Worm (Caenorhabditis elegans) whole organism, L2 larva: ENCODE data around the gene F21C10.10.

Experiments used
- R02D3.7 ChIP-seq: fragments of 150-350 bp; optimal IDR thresholded peaks from 2 replicates; lab custom pipeline; 2014; ENCODE audit warnings: missing biosample characterization, missing genetic modification characterization
- alr-1 ChIP-seq: fragments of 150-350 bp; optimal IDR thresholded peaks from 2 replicates; lab custom pipeline; 2014; ENCODE audit warnings: missing biosample characterization, missing genetic modification characterization
- ama-1 ChIP-seq: fragments of 150-350 bp; optimal IDR thresholded peaks from 2 replicates; lab custom pipeline; 2018; ENCODE audit warnings: inconsistent platforms
- elt-3 ChIP-seq: sonication (generic microtip); optimal IDR thresholded peaks from 2 replicates; lab custom pipeline; 2017; ENCODE audit warnings: missing biosample characterization, missing genetic modification characterization
- lin-39 ChIP-seq: fragments of 150-350 bp; optimal IDR thresholded peaks from 2 replicates; lab custom pipeline; 2014; ENCODE audit warnings: missing biosample characterization, missing genetic modification reagents, missing genetic modification characterization
- lsy-2 ChIP-seq, 2 experiments: fragments of 150-350 bp in 1 of 2; sonication (generic microtip) in 1 of 2; optimal IDR thresholded peaks; 2 replicates each; lab custom pipeline; 2014 to 2017; ENCODE audit warnings: missing biosample characterization in 2 of 2, missing genetic modification characterization in 2 of 2
- mab-5 ChIP-seq: fragments of 150-350 bp; optimal IDR thresholded peaks from 2 replicates; lab custom pipeline; 2014; ENCODE audit warnings: missing biosample characterization, missing genetic modification characterization
- nhr-11 ChIP-seq: fragments of 150-350 bp; optimal IDR thresholded peaks from 2 replicates; lab custom pipeline; 2014; ENCODE audit warnings: missing biosample characterization, missing genetic modification characterization
- nhr-23 ChIP-seq: fragments of 150-350 bp; optimal IDR thresholded peaks from 2 replicates; lab custom pipeline; 2014; ENCODE audit warnings: missing biosample characterization, missing genetic modification reagents, missing genetic modification characterization
- skn-1 ChIP-seq: sonication (generic microtip); optimal IDR thresholded peaks from 2 replicates; lab custom pipeline; 2017; ENCODE audit warnings: missing biosample characterization, missing genetic modification characterization
- unc-62 ChIP-seq: fragments of 150-350 bp; optimal IDR thresholded peaks from 2 replicates; lab custom pipeline; 2014; ENCODE audit warnings: missing biosample characterization, missing genetic modification reagents, missing genetic modification characterization

DNA sequence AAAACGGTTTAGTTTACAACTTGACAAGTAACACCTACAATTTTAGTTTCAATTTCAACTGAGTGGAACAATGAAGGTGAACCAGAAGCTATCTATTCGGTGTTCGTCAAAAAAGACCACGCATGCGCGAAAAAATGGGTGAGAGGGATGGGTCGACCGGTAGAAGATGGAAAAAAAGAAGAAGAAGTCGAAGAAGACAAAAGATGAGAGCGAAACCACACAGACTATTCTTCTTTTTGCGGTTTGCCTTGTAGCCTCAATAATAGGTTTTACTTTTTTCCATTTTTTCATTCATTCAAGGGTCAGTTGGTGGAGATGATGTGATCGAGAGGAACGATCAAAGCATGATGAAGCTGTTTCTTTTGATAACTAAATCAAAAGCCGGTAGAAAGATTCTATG, 13.7 kb upstream of the F21C10.10 start:
- TF ChIP-seq ama-1 (lab: Kevin White, UChicago): no peak
- TF ChIP-seq lin-39 (tag; lab: Kevin White, UChicago): no peak
- no peak for TF ChIP-seq R02D3.7
- no peak for TF ChIP-seq nhr-11 (tag; lab: Kevin White, UChicago)
- no peak for TF ChIP-seq skn-1 (tag; lab: Kevin White, UChicago)
- no peak for TF ChIP-seq alr-1 (tag; lab: Kevin White, UChicago)
- no peak for TF ChIP-seq unc-62 (GFP tag; lab: Kevin White, UChicago)
- no peak for TF ChIP-seq nhr-23 (tag; lab: Kevin White, UChicago)
- TF ChIP-seq lsy-2 (tag; optimal IDR thresholded peaks at IDR 0.05; lab: Kevin White, UChicago): no peak
- TF ChIP-seq mab-5 (tag; lab: Kevin White, UChicago): no peak
- TF ChIP-seq elt-3: no peak
